Worm (Caenorhabditis elegans): Measurements from ENCODE around the gene ulp-3.
A peak's percentile ranks its signal among the peaks of the same experiment; 100 is the strongest.

ulp-3 gene

ce11 chrIV:1965135-1965534, 1.7 kb downstream of the ulp-3 start, which contains the start of gene Y48A5A.1:
Y48A5A.1 (plus strand) TSS chrIV:1965481.
- TF ChIP-seq nhr-77 (tag; optimal IDR thresholded peaks at IDR 0.05) = no peak
- TF ChIP-seq elt-3 (tag; optimal IDR thresholded peaks at IDR 0.05) = no peak
- no peak for TF ChIP-seq egl-27 (tag; optimal IDR thresholded peaks at IDR 0.05)
- TF ChIP-seq ceh-28 (tag; optimal IDR thresholded peaks at IDR 0.05) = peak; percentile 93

- peak; percentile 90 for TF ChIP-seq ceh-28 (tag; optimal IDR thresholded peaks at IDR 0.05)
- no peak for TF ChIP-seq egl-5 (tag; optimal IDR thresholded peaks at IDR 0.05)
Measured at ce11 chrIV:1969353-1969752, 5.9 kb downstream of the ulp-3 start, which contains the start of gene Y48A5A.3. Y48A5A.3 (plus strand) TSS chrIV:1969737.

- TF ChIP-seq sea-2 (GFP tag; optimal IDR thresholded peaks at IDR 0.05) (no peak), fkh-2 (tag; optimal IDR thresholded peaks at IDR 0.05) (no peak), pqm-1 (tag; optimal IDR thresholded peaks at IDR 0.05) (no peak), fos-1 (tag; optimal IDR thresholded peaks at IDR 0.05) (no peak), lsy-12 (tag; optimal IDR thresholded peaks at IDR 0.05) (no peak), eor-1 (tag; optimal IDR thresholded peaks at IDR 0.05) (no peak), hmg-11 (tag; optimal IDR thresholded peaks at IDR 0.05) (no peak), nhr-67 (tag; optimal IDR thresholded peaks at IDR 0.05) (no peak), lin-15B (tag; optimal IDR thresholded peaks at IDR 0.05) (no peak), nhr-28 (tag; optimal IDR thresholded peaks at IDR 0.05) (no peak), ZK546.5 (tag; optimal IDR thresholded peaks at IDR 0.05) (no peak)
Measured at ce11 chrIV:1970158-1970557, 6.7 kb downstream of the ulp-3 start.

- TF ChIP-seq tbx-2 (tag; optimal IDR thresholded peaks at IDR 0.05) (no peak), nhr-23 (tag; optimal IDR thresholded peaks at IDR 0.05) (no peak), ceh-28 (tag; optimal IDR thresholded peaks at IDR 0.05) (peak; percentile 76)
Measured at ce11 chrIV:1971078-1971477, 7.6 kb downstream of the ulp-3 start.

- TF ChIP-seq nhr-77 (tag; optimal IDR thresholded peaks at IDR 0.05) (no peak), fkh-2 (tag; optimal IDR thresholded peaks at IDR 0.05) (no peak), nhr-43 (tag; optimal IDR thresholded peaks at IDR 0.05; ENCODE audit: poor library complexity, severe bottlenecking) (no peak), ama-1 (optimal IDR thresholded peaks at IDR 0.05) (no peak), nfya-1 (tag; optimal IDR thresholded peaks at IDR 0.05; ENCODE audit: insufficient read depth) (no peak), nhr-28 (tag; optimal IDR thresholded peaks at IDR 0.05) (no peak)
Measured at ce11 chrIV:1972271-1972670, 8.8 kb downstream of the ulp-3 start, which contains the start of gene Y76B12C.4. Y76B12C.4 (minus strand) TSS chrIV:1972371.

- peak; percentile 22 for TF ChIP-seq pha-4 (tag; optimal IDR thresholded peaks at IDR 0.05)
- TF ChIP-seq unc-39 (tag; optimal IDR thresholded peaks at IDR 0.05) = no peak
- TF ChIP-seq lin-15B (tag; optimal IDR thresholded peaks at IDR 0.05) = peak; percentile 39
- peak; percentile 8 for TF ChIP-seq nfya-1 (tag; optimal IDR thresholded peaks at IDR 0.05; ENCODE audit: insufficient read depth)
- peak; percentile 26 for TF ChIP-seq hmg-11 (tag; optimal IDR thresholded peaks at IDR 0.05)
- no peak for TF ChIP-seq ama-1 (optimal IDR thresholded peaks at IDR 0.05)
Measured at ce11 chrIV:1973372-1973771, 9.9 kb downstream of the ulp-3 start, which contains the start of gene Y76B12C.3. Y76B12C.3 (plus strand) TSS chrIV:1973705.

- TF ChIP-seq elt-1 (tag; optimal IDR thresholded peaks at IDR 0.05) (no peak), zag-1 (tag; optimal IDR thresholded peaks at IDR 0.05) (no peak), nhr-25 (tag; optimal IDR thresholded peaks at IDR 0.05) (no peak), pha-4 (tag; optimal IDR thresholded peaks at IDR 0.05) (no peak), ztf-11 (tag; optimal IDR thresholded peaks at IDR 0.05) (no peak), lin-39 (tag; optimal IDR thresholded peaks at IDR 0.05) (no peak), pqm-1 (tag; optimal IDR thresholded peaks at IDR 0.05) (no peak), unc-39 (tag; optimal IDR thresholded peaks at IDR 0.05) (no peak), aly-2 (tag; optimal IDR thresholded peaks at IDR 0.05) (no peak)
Measured at ce11 chrIV:1975594-1975993, 12.2 kb downstream of the ulp-3 start.

Measured in whole organism, L3 larva.